Fruit fly (Drosophila melanogaster) whole organism, prepupa: ENCODE data around the gene mew.

Source experiments
- Blimp-1 ChIP-seq: fragments of 200-800 bp; sonication (Bioruptor generic); optimal IDR thresholded peaks from 3 replicates; lab custom pipeline; 2017; ENCODE audit warnings: missing biosample characterization, missing genetic modification characterization, mild to moderate bottlenecking, moderate library complexity, missing genetic modification reagents
- CG10631 ChIP-seq: fragments of 200-800 bp; sonication (Bioruptor generic); optimal IDR thresholded peaks from 2 replicates; lab custom pipeline; 2016; ENCODE audit warnings: missing biosample characterization, missing genetic modification characterization
- CG10669 ChIP-seq: fragments of 200-800 bp; sonication (Bioruptor generic); optimal IDR thresholded peaks from 3 replicates; lab custom pipeline; 2018; ENCODE audit warnings: missing biosample characterization, mild to moderate bottlenecking, missing genetic modification characterization, moderate library complexity
- CG11294 ChIP-seq: fragments of 200-800 bp; sonication (Bioruptor generic); IDR thresholded peaks from 2 replicates; pipeline ENCODE4 v1.3.6; 2022; ENCODE audit warnings: missing biosample characterization, missing genetic modification characterization
- CG11762 ChIP-seq: fragments of 200-800 bp; sonication (Bioruptor generic); optimal IDR thresholded peaks from 3 replicates; lab custom pipeline; 2016; ENCODE audit warnings: missing biosample characterization, missing genetic modification characterization; ENCODE audit not compliant: insufficient read depth
- CG11902 ChIP-seq: fragments of 200-800 bp; sonication (Bioruptor generic); optimal IDR thresholded peaks from 3 replicates; lab custom pipeline; 2016; ENCODE audit warnings: missing biosample characterization, missing genetic modification characterization
- CG15336 ChIP-seq: fragments of 200-800 bp; sonication (Bioruptor generic); IDR thresholded peaks from 2 replicates; pipeline ENCODE4 v1.3.6; 2022; ENCODE audit warnings: missing biosample characterization, missing genetic modification characterization
- CG1621 ChIP-seq: fragments of 200-800 bp; sonication (Bioruptor generic); optimal IDR thresholded peaks from 3 replicates; lab custom pipeline; 2018; ENCODE audit warnings: missing biosample characterization, mild to moderate bottlenecking, missing genetic modification characterization
- CG3032 ChIP-seq: fragments of 200-800 bp; optimal IDR thresholded peaks from 2 replicates; lab custom pipeline; 2019; ENCODE audit warnings: missing biosample characterization, mild to moderate bottlenecking, missing genetic modification characterization, moderate library complexity
- CG31627 ChIP-seq: fragments of 200-800 bp; sonication (Bioruptor generic); optimal IDR thresholded peaks from 3 replicates; lab custom pipeline; 2016; ENCODE audit warnings: missing biosample characterization, missing genetic modification characterization
- CG34406 ChIP-seq: fragments of 200-800 bp; sonication (Bioruptor generic); optimal IDR thresholded peaks from 3 replicates; lab custom pipeline; 2016; ENCODE audit warnings: missing biosample characterization, missing genetic modification characterization
- CG3919 ChIP-seq: fragments of 200-800 bp; sonication (Bioruptor generic); optimal IDR thresholded peaks from 3 replicates; lab custom pipeline; 2016; ENCODE audit warnings: missing biosample characterization, missing genetic modification characterization
- CG4318 ChIP-seq: fragments of 200-800 bp; sonication (Bioruptor generic); optimal IDR thresholded peaks from 3 replicates; lab custom pipeline; 2017; ENCODE audit warnings: missing biosample characterization, mild to moderate bottlenecking, missing genetic modification characterization
- CG6163 ChIP-seq: fragments of 200-800 bp; sonication (Bioruptor generic); IDR thresholded peaks from 3 replicates; pipeline ENCODE4 v1.3.6; 2022; ENCODE audit warnings: missing biosample characterization, missing genetic modification characterization
- CG6276 ChIP-seq: fragments of 200-800 bp; sonication (Bioruptor generic); optimal IDR thresholded peaks from 2 replicates; lab custom pipeline; 2017; ENCODE audit warnings: missing biosample characterization, mild to moderate bottlenecking, missing genetic modification characterization
- CG6792 ChIP-seq: fragments of 200-800 bp; sonication (Bioruptor generic); optimal IDR thresholded peaks from 3 replicates; lab custom pipeline; 2016; ENCODE audit warnings: missing biosample characterization, missing genetic modification characterization
- CG6808 ChIP-seq: fragments of 200-800 bp; sonication (Bioruptor generic); optimal IDR thresholded peaks from 3 replicates; lab custom pipeline; 2017; ENCODE audit warnings: missing biosample characterization, missing genetic modification characterization, mild to moderate bottlenecking, moderate library complexity, missing genetic modification reagents
- CG6854 ChIP-seq: fragments of 200-800 bp; sonication (Bioruptor generic); optimal IDR thresholded peaks from 2 replicates; lab custom pipeline; 2017; ENCODE audit warnings: missing biosample characterization, mild to moderate bottlenecking, missing genetic modification characterization
- CG7368 ChIP-seq: fragments of 200-800 bp; sonication (Bioruptor generic); optimal IDR thresholded peaks from 3 replicates; lab custom pipeline; 2016; ENCODE audit warnings: missing biosample characterization, missing genetic modification characterization
- CG8319 ChIP-seq: fragments of 200-800 bp; sonication (Bioruptor generic); optimal IDR thresholded peaks from 3 replicates; lab custom pipeline; 2016; ENCODE audit warnings: missing biosample characterization, missing genetic modification characterization
- Eip78C ChIP-seq: fragments of 200-800 bp; sonication (Bioruptor generic); peaks from one replicate; lab custom pipeline; 2016; ENCODE audit warnings: missing biosample characterization, missing genetic modification characterization
- Ets21C ChIP-seq: fragments of 200-800 bp; sonication (Bioruptor generic); optimal IDR thresholded peaks from 3 replicates; lab custom pipeline; 2016; ENCODE audit warnings: missing biosample characterization, missing genetic modification characterization
- Gug ChIP-seq: fragments of 200-800 bp; sonication (Bioruptor generic); IDR thresholded peaks from 2 replicates; pipeline ENCODE4 v1.3.6; 2022; ENCODE audit warnings: missing biosample characterization, missing genetic modification characterization
- Hr39 ChIP-seq: fragments of 200-800 bp; sonication (Bioruptor generic); optimal IDR thresholded peaks from 2 replicates; lab custom pipeline; 2016; ENCODE audit warnings: missing biosample characterization, missing genetic modification characterization
- Hr4 ChIP-seq: fragments of 200-800 bp; sonication (Bioruptor generic); optimal IDR thresholded peaks from 3 replicates; lab custom pipeline; 2016; ENCODE audit warnings: missing biosample characterization, missing genetic modification characterization
- Lpt ChIP-seq: fragments of 200-800 bp; sonication (Bioruptor generic); optimal IDR thresholded peaks from 3 replicates; lab custom pipeline; 2016; ENCODE audit warnings: missing biosample characterization, missing genetic modification characterization
- OdsH ChIP-seq: fragments of 200-800 bp; sonication (Bioruptor generic); optimal IDR thresholded peaks from 3 replicates; lab custom pipeline; 2016; ENCODE audit warnings: missing biosample characterization, missing genetic modification characterization
- Smox ChIP-seq: fragments of 200-800 bp; sonication (Bioruptor generic); optimal IDR thresholded peaks from 3 replicates; lab custom pipeline; 2016; ENCODE audit warnings: missing biosample characterization, missing genetic modification characterization
- Sox15 ChIP-seq: fragments of 200-800 bp; sonication (Bioruptor generic); optimal IDR thresholded peaks from 3 replicates; lab custom pipeline; 2016; ENCODE audit warnings: missing biosample characterization, missing genetic modification characterization
- acj6 ChIP-seq: fragments of 200-800 bp; sonication (Bioruptor generic); optimal IDR thresholded peaks from 3 replicates; lab custom pipeline; 2016; ENCODE audit warnings: missing biosample characterization, missing genetic modification characterization
- cyc ChIP-seq: fragments of 200-800 bp; sonication (Bioruptor generic); optimal IDR thresholded peaks from 3 replicates; lab custom pipeline; 2016; ENCODE audit warnings: missing biosample characterization, missing genetic modification characterization
- dac ChIP-seq: fragments of 200-800 bp; sonication (Bioruptor generic); optimal IDR thresholded peaks from 2 replicates; lab custom pipeline; 2017; ENCODE audit warnings: missing biosample characterization, mild to moderate bottlenecking, missing genetic modification characterization
- dsx ChIP-seq: fragments of 200-800 bp; optimal IDR thresholded peaks from 3 replicates; lab custom pipeline; 2019; ENCODE audit warnings: missing biosample characterization, mild to moderate bottlenecking, missing genetic modification characterization, moderate library complexity; ENCODE audit not compliant: poor library complexity, severe bottlenecking
- fd85E ChIP-seq: fragments of 200-800 bp; sonication (Bioruptor generic); optimal IDR thresholded peaks from 3 replicates; lab custom pipeline; 2016; ENCODE audit warnings: missing biosample characterization, missing genetic modification characterization
- fkh ChIP-seq: fragments of 200-800 bp; sonication (Bioruptor generic); optimal IDR thresholded peaks from 3 replicates; lab custom pipeline; 2017; ENCODE audit warnings: missing biosample characterization, mild to moderate bottlenecking, missing genetic modification characterization, moderate library complexity
- lz ChIP-seq: fragments of 200-800 bp; sonication (Bioruptor generic); optimal IDR thresholded peaks from 3 replicates; lab custom pipeline; 2016; ENCODE audit warnings: missing biosample characterization, missing genetic modification characterization
- net ChIP-seq: fragments of 200-800 bp; sonication (Bioruptor generic); optimal IDR thresholded peaks from 3 replicates; lab custom pipeline; 2016; ENCODE audit warnings: missing biosample characterization, missing genetic modification characterization
- pdm3 ChIP-seq: fragments of 200-800 bp; sonication (Bioruptor generic); optimal IDR thresholded peaks from 3 replicates; lab custom pipeline; 2016; ENCODE audit warnings: missing biosample characterization, missing genetic modification characterization
- spab ChIP-seq: fragments of 200-800 bp; sonication (Bioruptor generic); optimal IDR thresholded peaks from 2 replicates; lab custom pipeline; 2017; ENCODE audit warnings: missing biosample characterization, mild to moderate bottlenecking, missing genetic modification characterization, missing genetic modification reagents
- ss ChIP-seq, 2 experiments: fragments of 200-800 bp; sonication (Bioruptor generic); optimal IDR thresholded peaks; 2 replicates in 1 of 2; 3 replicates in 1 of 2; lab custom pipeline; 2017 to 2018; ENCODE audit warnings: mild to moderate bottlenecking in 2 of 2, missing biosample characterization in 2 of 2, missing genetic modification characterization in 2 of 2, moderate library complexity in 1 of 2
- svp ChIP-seq: fragments of 200-800 bp; sonication (Bioruptor generic); peaks from one replicate; lab custom pipeline; 2016; ENCODE audit warnings: missing biosample characterization, missing genetic modification characterization
- vri ChIP-seq: fragments of 200-800 bp; sonication (Bioruptor generic); optimal IDR thresholded peaks from 3 replicates; lab custom pipeline; 2016; ENCODE audit warnings: missing biosample characterization, mild to moderate bottlenecking, missing genetic modification characterization

mew gene

dm6 chrX:13238294-13238917, 19.9 kb downstream of the mew start (continued):
- TF ChIP-seq CG11294 (GFP tag; lab: Robert Waterston, UW), result peak; percentile 80
- TF ChIP-seq spab (GFP tag; lab: Kevin White, UChicago), result peak; percentile 2
- peak; percentile 45 for TF ChIP-seq Smox
- TF ChIP-seq CG8319 (GFP tag; lab: Kevin White, UChicago), result peak; percentile 13
- peak; percentile 60 for TF ChIP-seq CG11762
- TF ChIP-seq CG3032 (tag; lab: Kevin White, UChicago), result peak; percentile 20
- TF ChIP-seq CG6854 (GFP tag; lab: Kevin White, UChicago), result no peak
- TF ChIP-seq CG11902 (GFP tag; lab: Kevin White, UChicago), result no peak
- TF ChIP-seq dac, result peak; percentile 55
- no peak for TF ChIP-seq fkh (GFP tag; lab: Kevin White, UChicago)
- TF ChIP-seq CG6792 (GFP tag; lab: Kevin White, UChicago), result peak; percentile 19
- peak; percentile 73 for TF ChIP-seq Lpt (GFP tag; lab: Kevin White, UChicago)
- peak; percentile 75 for TF ChIP-seq pdm3
- no peak for TF ChIP-seq Blimp-1 (GFP tag; lab: Kevin White, UChicago)
- no peak for TF ChIP-seq vri
- peak; percentile 64 for TF ChIP-seq CG4318
- TF ChIP-seq Hr4 (GFP tag; lab: Kevin White, UChicago), result peak; percentile 89
- TF ChIP-seq fd85E (GFP tag; lab: Kevin White, UChicago), result no peak
- no peak for TF ChIP-seq CG1621 (tag; lab: Kevin White, UChicago)
- TF ChIP-seq cyc, result peak; percentile 46
- peak; percentile 55 for TF ChIP-seq acj6 (GFP tag; lab: Kevin White, UChicago)
- TF ChIP-seq svp (GFP tag; lab: Kevin White, UChicago), result no peak
- TF ChIP-seq OdsH (GFP tag; lab: Kevin White, UChicago), result peak; percentile 72
- TF ChIP-seq CG15336 (GFP tag; lab: Robert Waterston, UW), result peak; percentile 93

- TF ChIP-seq fkh (GFP tag; lab: Kevin White, UChicago) (peak; percentile 13), Hr4 (GFP tag; lab: Kevin White, UChicago) (no peak)
These were observed 21.6 kb downstream of the mew start, which contains the start of gene CG32639 for dm6 chrX:13236516-13237245. Gene CG32639, minus strand, starts transcription at chrX:13236566.

- TF ChIP-seq Eip78C (GFP tag; lab: Kevin White, UChicago) (peak; percentile 44), fkh (GFP tag; lab: Kevin White, UChicago) (peak; percentile 19), vri (peak; percentile 29), net (peak; percentile 23), Smox (no peak), CG3919 (GFP tag; lab: Kevin White, UChicago) (no peak), ss (GFP tag; optimal IDR thresholded peaks at IDR 0.05; lab: Kevin White, UChicago) (peak; percentile 45 to 59), CG11762 (peak; percentile 32), Hr39 (GFP tag; lab: Kevin White, UChicago) (no peak), CG4318 (no peak), Blimp-1 (GFP tag; lab: Kevin White, UChicago) (no peak), acj6 (GFP tag; lab: Kevin White, UChicago) (no peak), dsx (GFP tag; lab: Kevin White, UChicago) (no peak), CG10669 (no peak), lz (GFP tag; lab: Kevin White, UChicago) (no peak), Gug (GFP tag; lab: Robert Waterston, UW) (no peak), CG6276 (GFP tag; lab: Kevin White, UChicago) (peak; percentile 15), CG6163 (peak; percentile 55; the same call in 2 of the 3 replicates), CG34406 (peak; percentile 63), Sox15 (no peak), CG31627 (no peak), CG1621 (tag; lab: Kevin White, UChicago) (no peak), CG6808 (GFP tag; lab: Kevin White, UChicago) (no peak), CG7368 (no peak), CG15336 (GFP tag; lab: Robert Waterston, UW) (0 out of 2 replicates have a peak, but pooled peaks have one; percentile 37), CG11902 (GFP tag; lab: Kevin White, UChicago) (no peak), pdm3 (peak; percentile 33), dac (no peak), CG8319 (GFP tag; lab: Kevin White, UChicago) (no peak), CG10631 (GFP tag; lab: Kevin White, UChicago) (no peak), CG3032 (tag; lab: Kevin White, UChicago) (no peak), Ets21C (GFP tag; lab: Kevin White, UChicago) (no peak)
These were observed 23.4 kb downstream of the mew start for dm6 chrX:13234738-13235470.
